Fruit fly (Drosophila melanogaster) whole organism, embryonic: ENCODE results near the gene UbcE2M.

ENCODE experiments used
- Ada2b ChIP-seq: fragments of 200-800 bp; sonication (Bioruptor generic); IDR thresholded peaks from 2 replicates; pipeline ENCODE4 v1.3.6; 2022; ENCODE audit warnings: missing biosample characterization, missing genetic modification characterization
- Adf1 ChIP-seq: fragments of 200-800 bp; sonication (Bioruptor generic); IDR thresholded peaks from 2 replicates; pipeline ENCODE4 v1.3.6; 2022; ENCODE audit warnings: missing biosample characterization, missing genetic modification characterization
- Atf-2 ChIP-seq: fragments of 200-800 bp; sonication (Bioruptor generic); optimal IDR thresholded peaks from 2 replicates; lab custom pipeline; 2016; ENCODE audit warnings: missing biosample characterization, missing genetic modification characterization
- Bdp1 ChIP-seq: fragments of 200-800 bp; sonication (Bioruptor generic); optimal IDR thresholded peaks from 3 replicates; lab custom pipeline; 2016; ENCODE audit warnings: missing biosample characterization, missing genetic modification characterization
- CG10565 ChIP-seq: fragments of 200-800 bp; sonication (Bioruptor generic); optimal IDR thresholded peaks from 3 replicates; lab custom pipeline; 2016; ENCODE audit warnings: missing biosample characterization, mild to moderate bottlenecking, missing genetic modification characterization
- CG12104 ChIP-seq: fragments of 200-800 bp; sonication (Bioruptor generic); optimal IDR thresholded peaks from 3 replicates; lab custom pipeline; 2016; ENCODE audit warnings: missing biosample characterization, missing genetic modification characterization
- CG12391 ChIP-seq: fragments of 200-800 bp; sonication (Bioruptor generic); optimal IDR thresholded peaks from 3 replicates; lab custom pipeline; 2018; ENCODE audit warnings: missing biosample characterization, mild to moderate bottlenecking, missing genetic modification characterization, moderate library complexity
- CG13123 ChIP-seq: fragments of 200-800 bp; sonication (Bioruptor generic); optimal IDR thresholded peaks from 2 replicates; lab custom pipeline; 2016; ENCODE audit warnings: missing biosample characterization, missing genetic modification characterization
- CG14050 ChIP-seq: fragments of 200-800 bp; sonication (Bioruptor generic); IDR thresholded peaks from 3 replicates; pipeline ENCODE4 v1.3.6; 2022; ENCODE audit warnings: missing biosample characterization, missing genetic modification characterization
- CG1529 ChIP-seq: fragments of 200-800 bp; sonication (Bioruptor generic); optimal IDR thresholded peaks from 3 replicates; lab custom pipeline; 2018; ENCODE audit warnings: missing biosample characterization, missing genetic modification characterization
- CG2129 ChIP-seq: fragments of 200-800 bp; sonication (Bioruptor generic); IDR thresholded peaks from 2 replicates; pipeline ENCODE4 v1.3.6; 2022; ENCODE audit warnings: missing biosample characterization, missing genetic modification characterization; ENCODE audit not compliant: partially characterized antibody
- CG2678 ChIP-seq: fragments of 200-800 bp; sonication (Bioruptor generic); optimal IDR thresholded peaks from 3 replicates; lab custom pipeline; 2019; ENCODE audit warnings: missing biosample characterization, mild to moderate bottlenecking, missing genetic modification characterization, moderate library complexity
- CG3065 ChIP-seq: fragments of 200-800 bp; sonication (Bioruptor generic); optimal IDR thresholded peaks from 2 replicates; lab custom pipeline; 2016; ENCODE audit warnings: missing biosample characterization, missing genetic modification characterization
- CG3407 ChIP-seq: fragments of 200-800 bp; sonication (Bioruptor generic); optimal IDR thresholded peaks from 2 replicates; lab custom pipeline; 2018; ENCODE audit warnings: missing biosample characterization, mild to moderate bottlenecking, missing genetic modification characterization
- CG4328 ChIP-seq: fragments of 200-800 bp; sonication (Bioruptor generic); optimal IDR thresholded peaks from 3 replicates; lab custom pipeline; 2017; ENCODE audit warnings: missing biosample characterization, missing genetic modification reagents, missing genetic modification characterization
- CG4404 ChIP-seq: fragments of 200-800 bp; sonication (Bioruptor generic); IDR thresholded peaks from 2 replicates; pipeline ENCODE4 v1.3.6; 2022; ENCODE audit warnings: missing biosample characterization, missing genetic modification characterization
- CG4424 ChIP-seq: fragments of 200-800 bp; sonication (Bioruptor generic); optimal IDR thresholded peaks from 3 replicates; lab custom pipeline; 2016; ENCODE audit warnings: missing biosample characterization, missing genetic modification characterization
- CG4730 ChIP-seq: fragments of 200-800 bp; sonication (Bioruptor generic); IDR thresholded peaks from 2 replicates; pipeline ENCODE4 v1.3.6; 2022; ENCODE audit warnings: missing biosample characterization, missing genetic modification characterization
- CG5180 ChIP-seq: fragments of 200-800 bp; sonication (Bioruptor generic); optimal IDR thresholded peaks from 3 replicates; lab custom pipeline; 2017; ENCODE audit warnings: missing biosample characterization, missing genetic modification characterization, mild to moderate bottlenecking, moderate library complexity, missing genetic modification reagents
- CG7271 ChIP-seq: fragments of 200-800 bp; sonication (Bioruptor generic); optimal IDR thresholded peaks from 2 replicates; lab custom pipeline; 2018; ENCODE audit warnings: missing biosample characterization, mild to moderate bottlenecking, missing genetic modification characterization, moderate library complexity
- CG7963 ChIP-seq: fragments of 200-800 bp; sonication (Bioruptor generic); IDR thresholded peaks from 3 replicates; pipeline ENCODE4 v1.3.6; 2022; ENCODE audit warnings: missing biosample characterization, missing genetic modification characterization; ENCODE audit not compliant: partially characterized antibody
- CG9797 ChIP-seq: fragments of 200-800 bp; sonication (Bioruptor generic); optimal IDR thresholded peaks from 3 replicates; lab custom pipeline; 2018; ENCODE audit warnings: missing biosample characterization, mild to moderate bottlenecking, missing genetic modification characterization
- Dip2 ChIP-seq: fragments of 200-800 bp; sonication (Bioruptor generic); IDR thresholded peaks from 2 replicates; pipeline ENCODE4 v1.3.6; 2022; ENCODE audit warnings: missing biosample characterization, missing genetic modification characterization
- Dp ChIP-seq: fragments of 200-800 bp; sonication (Bioruptor generic); optimal IDR thresholded peaks from 2 replicates; lab custom pipeline; 2018; ENCODE audit warnings: missing biosample characterization, mild to moderate bottlenecking, missing genetic modification characterization, moderate library complexity
- Ets97D ChIP-seq: fragments of 200-800 bp; sonication (Bioruptor generic); optimal IDR thresholded peaks from 3 replicates; lab custom pipeline; 2016; ENCODE audit warnings: missing biosample characterization, missing genetic modification characterization
- Gsc ChIP-seq: fragments of 200-800 bp; sonication (Bioruptor generic); IDR thresholded peaks from 2 replicates; pipeline ENCODE4 v1.3.6; 2022; ENCODE audit warnings: missing biosample characterization, missing genetic modification characterization
- HHEX ChIP-seq: fragments of 200-800 bp; sonication (Bioruptor generic); optimal IDR thresholded peaks from 3 replicates; lab custom pipeline; 2017; ENCODE audit warnings: missing biosample characterization, mild to moderate bottlenecking, missing genetic modification characterization, missing genetic modification reagents
- Med ChIP-seq: fragments of 200-800 bp; sonication (Bioruptor generic); peaks from one replicate; lab custom pipeline; 2016; ENCODE audit warnings: missing biosample characterization, missing genetic modification characterization, mild to moderate bottlenecking, inconsistent platforms, moderate library complexity
- Mrtf ChIP-seq: fragments of 200-800 bp; sonication (Bioruptor generic); IDR thresholded peaks from 3 replicates; pipeline ENCODE4 v1.3.6; 2022; ENCODE audit warnings: missing biosample characterization, missing genetic modification characterization
- NfI ChIP-seq: fragments of 200-800 bp; sonication (Bioruptor generic); optimal IDR thresholded peaks from 3 replicates; lab custom pipeline; 2018; ENCODE audit warnings: missing biosample characterization, mild to moderate bottlenecking, missing genetic modification characterization, moderate library complexity
- Rfx ChIP-seq: fragments of 200-800 bp; sonication (Bioruptor generic); IDR thresholded peaks from 2 replicates; pipeline ENCODE4 v1.3.6; 2022; ENCODE audit warnings: missing biosample characterization, missing genetic modification characterization
- Sry-δ ChIP-seq: fragments of 200-800 bp; sonication (Bioruptor generic); optimal IDR thresholded peaks from 2 replicates; lab custom pipeline; 2016; ENCODE audit warnings: missing biosample characterization, missing genetic modification characterization
- chif ChIP-seq, 2 experiments: fragments of 200-800 bp; sonication (Bioruptor generic); optimal IDR thresholded peaks; 3 replicates each; lab custom pipeline; 2016; ENCODE audit warnings: missing biosample characterization in 2 of 2, missing genetic modification characterization in 2 of 2
- cwo ChIP-seq: fragments of 200-800 bp; sonication (Bioruptor generic); optimal IDR thresholded peaks from 3 replicates; lab custom pipeline; 2017; ENCODE audit warnings: missing biosample characterization, missing genetic modification characterization, mild to moderate bottlenecking, moderate library complexity, missing genetic modification reagents
- emc ChIP-seq: fragments of 200-800 bp; sonication (Bioruptor generic); optimal IDR thresholded peaks from 2 replicates; lab custom pipeline; 2016; ENCODE audit warnings: missing biosample characterization, missing genetic modification characterization
- fd3F ChIP-seq: fragments of 200-800 bp; sonication (Bioruptor generic); optimal IDR thresholded peaks from 2 replicates; lab custom pipeline; 2018; ENCODE audit warnings: missing biosample characterization, mild to moderate bottlenecking, missing genetic modification characterization, moderate library complexity
- grn ChIP-seq: fragments of 200-800 bp; sonication (Bioruptor generic); optimal IDR thresholded peaks from 3 replicates; lab custom pipeline; 2017; ENCODE audit warnings: missing biosample characterization, missing genetic modification characterization
- gsb ChIP-seq: fragments of 200-800 bp; sonication (Bioruptor generic); IDR thresholded peaks from 2 replicates; pipeline ENCODE4 v1.3.6; 2022; ENCODE audit warnings: missing biosample characterization, missing genetic modification characterization
- lov ChIP-seq, 2 experiments: fragments of 200-800 bp in 1 of 2; fragments of >200 bp in 1 of 2; sonication (Bioruptor generic) in 1 of 2; IDR thresholded peaks in 1 of 2; optimal IDR thresholded peaks in 1 of 2; 2 replicates in 1 of 2; 3 replicates in 1 of 2; pipeline versions ENCODE4 v1.3.6 to Lab custom; 2017 to 2022; ENCODE audit warnings: missing biosample characterization in 1 of 2, missing genetic modification characterization in 1 of 2
- oc ChIP-seq: fragments of 200-800 bp; sonication (Bioruptor generic); optimal IDR thresholded peaks from 2 replicates; lab custom pipeline; 2018; ENCODE audit warnings: missing biosample characterization, mild to moderate bottlenecking, missing genetic modification characterization, moderate library complexity
- pita ChIP-seq: fragments of 200-800 bp; sonication (Bioruptor generic); optimal IDR thresholded peaks from 2 replicates; lab custom pipeline; 2017; ENCODE audit warnings: missing biosample characterization, mild to moderate bottlenecking, missing genetic modification characterization
- row ChIP-seq: fragments of 200-800 bp; sonication (Bioruptor generic); IDR thresholded peaks from 3 replicates; pipeline ENCODE4 v1.3.6; 2022; ENCODE audit warnings: missing biosample characterization, missing genetic modification characterization
- salm ChIP-seq: fragments of 200-800 bp; sonication (Bioruptor generic); optimal IDR thresholded peaks from 2 replicates; lab custom pipeline; 2018; ENCODE audit warnings: missing biosample characterization, mild to moderate bottlenecking, missing genetic modification characterization
- sqz ChIP-seq: fragments of 200-800 bp; sonication (Bioruptor generic); optimal IDR thresholded peaks from 3 replicates; lab custom pipeline; 2018; ENCODE audit warnings: missing biosample characterization, mild to moderate bottlenecking, missing genetic modification characterization
- stc ChIP-seq: fragments of 200-800 bp; sonication (Bioruptor generic); IDR thresholded peaks from 2 replicates; pipeline ENCODE4 v1.3.6; 2022; ENCODE audit warnings: missing biosample characterization, missing genetic modification characterization
- tll ChIP-seq, 2 experiments: fragments of 200-800 bp in 1 of 2; fragments of >200 bp in 1 of 2; sonication (Bioruptor generic) in 1 of 2; optimal IDR thresholded peaks; 2 replicates each; lab custom pipeline; 2017 to 2019; ENCODE audit warnings: missing biosample characterization in 2 of 2, missing genetic modification characterization in 2 of 2, mild to moderate bottlenecking in 1 of 2, moderate library complexity in 1 of 2
- ttk ChIP-seq: fragments of 200-800 bp; sonication (Bioruptor generic); IDR thresholded peaks from 2 replicates; pipeline ENCODE4 v2.1.2; 2022; ENCODE audit warnings: missing biosample characterization, missing genetic modification characterization
- tup ChIP-seq: fragments of 200-800 bp; sonication (Bioruptor generic); optimal IDR thresholded peaks from 2 replicates; lab custom pipeline; 2016; ENCODE audit warnings: missing biosample characterization, mild to moderate bottlenecking, missing genetic modification characterization, moderate library complexity
- twi ChIP-seq: fragments of 200-800 bp; optimal IDR thresholded peaks from 2 replicates; lab custom pipeline; 2019; ENCODE audit warnings: missing biosample characterization, mild to moderate bottlenecking, missing genetic modification characterization, moderate library complexity

The UbcE2M gene

dm6 chr3L:8197779-8198279 is at the start of gene UbcE2M, which contains the start of gene Dhps (continued):
- no peak for TF ChIP-seq oc (tag; lab: Kevin White, UChicago)
- peak; percentile 65 for TF ChIP-seq CG4424 (GFP tag; lab: Kevin White, UChicago)
- peak; percentile 43 for TF ChIP-seq CG12104 (GFP tag; lab: Kevin White, UChicago)
- TF ChIP-seq grn (GFP tag; lab: Kevin White, UChicago): no peak
- no peak for TF ChIP-seq tll (GFP tag; optimal IDR thresholded peaks at IDR 0.05; lab: Kevin White, UChicago)
- no peak for TF ChIP-seq lov (optimal IDR thresholded peaks at IDR 0.05; lab: Kevin White, UChicago)
- TF ChIP-seq lov (GFP tag; IDR thresholded peaks at IDR 0.05; lab: Robert Waterston, UW): no peak
- TF ChIP-seq CG14050: peak; percentile 46; the same call in 1 of the 3 replicates
- peak; percentile 85 for TF ChIP-seq twi (tag; lab: Kevin White, UChicago)
- TF ChIP-seq fd3F (GFP tag; lab: Kevin White, UChicago): peak; percentile 68
- no peak for TF ChIP-seq Dip2 (GFP tag; lab: Robert Waterston, UW)
- TF ChIP-seq CG10565 (GFP tag; lab: Kevin White, UChicago): no peak
- no peak for TF ChIP-seq stc (GFP tag; lab: Robert Waterston, UW)
- peak; percentile 33 for TF ChIP-seq CG2129 (GFP tag; lab: Robert Waterston, UW)
- peak; percentile 39 for TF ChIP-seq CG7271
- peak; percentile 89 for TF ChIP-seq Med (GFP tag; lab: Kevin White, UChicago)
- TF ChIP-seq CG2678 (tag; lab: Kevin White, UChicago): no peak
- peak; percentile 3 for TF ChIP-seq CG1529 (GFP tag; lab: Kevin White, UChicago)
- peak; percentile 87 for TF ChIP-seq CG12391 (tag; lab: Kevin White, UChicago)
- TF ChIP-seq Atf-2: no peak
- TF ChIP-seq pita (GFP tag; lab: Kevin White, UChicago): no peak
- TF ChIP-seq CG4404 (GFP tag; lab: Robert Waterston, UW): peak; percentile 62
- TF ChIP-seq tup: peak; percentile 2
- TF ChIP-seq emc (GFP tag; lab: Kevin White, UChicago): no peak
- TF ChIP-seq CG9797 (GFP tag; lab: Kevin White, UChicago): peak; percentile 23
- peak; percentile 87 for TF ChIP-seq Rfx (GFP tag; lab: Robert Waterston, UW)
- TF ChIP-seq CG13123 (GFP tag; lab: Kevin White, UChicago): peak; percentile 59
- TF ChIP-seq CG3065 (GFP tag; lab: Kevin White, UChicago): peak; percentile 10
- peak; percentile 67 for TF ChIP-seq Sry-δ
- TF ChIP-seq Ada2b (GFP tag; lab: Robert Waterston, UW): peak; percentile 46
- peak; percentile 63; the same call in 2 of the 3 replicates for TF ChIP-seq CG7963 (GFP tag; lab: Robert Waterston, UW)
- TF ChIP-seq Bdp1 (GFP tag; lab: Kevin White, UChicago): no peak
- peak; percentile 77 for TF ChIP-seq NfI
- peak; percentile 65 for TF ChIP-seq HHEX (GFP tag; lab: Kevin White, UChicago)
- TF ChIP-seq CG5180: no peak
- no peak for TF ChIP-seq salm (tag; lab: Kevin White, UChicago)
- peak in 1 of 2 experiments; percentile 29 for TF ChIP-seq chif (GFP tag; optimal IDR thresholded peaks at IDR 0.05; lab: Kevin White, UChicago)
- peak; percentile 57 for TF ChIP-seq cwo (GFP tag; lab: Kevin White, UChicago)
- peak; percentile 78 for TF ChIP-seq CG4328 (GFP tag; lab: Kevin White, UChicago)
- no peak for TF ChIP-seq Gsc (GFP tag; lab: Robert Waterston, UW)
- TF ChIP-seq Dp (GFP tag; lab: Kevin White, UChicago): peak; percentile 36
- TF ChIP-seq gsb (GFP tag; lab: Robert Waterston, UW): no peak
- TF ChIP-seq row (GFP tag; lab: Robert Waterston, UW): peak; percentile 93
- TF ChIP-seq CG3407: no peak
- TF ChIP-seq Adf1: peak; percentile 27; the same call in 1 of the 2 replicates
- peak; percentile 59; the same call in 2 of the 3 replicates for TF ChIP-seq Mrtf (GFP tag; lab: Robert Waterston, UW)
- TF ChIP-seq ttk (GFP tag; lab: Robert Waterston, UW): peak; percentile 12; the same call in 1 of the 2 replicates
- peak; percentile 27; the same call in 1 of the 2 replicates for TF ChIP-seq CG4730 (GFP tag; lab: Robert Waterston, UW)
- TF ChIP-seq sqz (GFP tag; lab: Kevin White, UChicago): no peak
- TF ChIP-seq Ets97D (GFP tag; lab: Kevin White, UChicago): peak; percentile 36
